Worm (Caenorhabditis elegans): Measurements from ENCODE around the gene Y94H6A.3.

Gene Y94H6A.3

ce11 chrIV:2664901-2665201 lies 11.5 kb upstream of the Y94H6A.3 start:
- no peak for TF ChIP-seq hlh-13 (GFP tag; optimal IDR thresholded peaks at IDR 0.05)
- TF ChIP-seq sdc-2 (tag; optimal IDR thresholded peaks at IDR 0.05), result no peak
- TF ChIP-seq zip-5 (tag; optimal IDR thresholded peaks at IDR 0.05), result no peak
- TF ChIP-seq eyg-1 (tag; optimal IDR thresholded peaks at IDR 0.05), result no peak
- no peak for TF ChIP-seq ceh-48 (tag; optimal IDR thresholded peaks at IDR 0.05)
- TF ChIP-seq pros-1 (tag; optimal IDR thresholded peaks at IDR 0.05), result no peak
- TF ChIP-seq ceh-18 (tag; optimal IDR thresholded peaks at IDR 0.05), result no peak
- no peak for TF ChIP-seq ahr-1 (tag; optimal IDR thresholded peaks at IDR 0.05)
- TF ChIP-seq dve-1 (tag; optimal IDR thresholded peaks at IDR 0.05), result no peak
- no peak for TF ChIP-seq npax-4 (tag; optimal IDR thresholded peaks at IDR 0.05)
- no peak for TF ChIP-seq K09A11.1 (tag; optimal IDR thresholded peaks at IDR 0.05; ENCODE audit: insufficient read depth)
- TF ChIP-seq ets-4 (tag; optimal IDR thresholded peaks at IDR 0.05), result no peak

- TF ChIP-seq pha-4 (tag; optimal IDR thresholded peaks at IDR 0.05) (no peak), elt-4 (tag; optimal IDR thresholded peaks at IDR 0.05) (no peak), fax-1 (tag; optimal IDR thresholded peaks at IDR 0.05) (no peak), hlh-8 (tag; optimal IDR thresholded peaks at IDR 0.05) (peak; percentile 12), ceh-30 (tag; optimal IDR thresholded peaks at IDR 0.05) (peak; percentile 14), ceh-18 (tag; optimal IDR thresholded peaks at IDR 0.05) (peak; percentile 64), ceh-34 (tag; optimal IDR thresholded peaks at IDR 0.05) (peak; percentile 27), rnt-1 (tag; optimal IDR thresholded peaks at IDR 0.05) (peak; percentile 63), dmd-4 (tag; optimal IDR thresholded peaks at IDR 0.05; ENCODE audit: borderline replicate concordance) (no peak), unc-55 (GFP tag; optimal IDR thresholded peaks at IDR 0.05) (peak; percentile 32), ref-2 (tag; optimal IDR thresholded peaks at IDR 0.05) (peak; percentile 14), pat-9 (tag; optimal IDR thresholded peaks at IDR 0.05) (peak; percentile 13), C08G9.2 (tag; optimal IDR thresholded peaks at IDR 0.05) (no peak)
These were observed 10.8 kb upstream of the Y94H6A.3 start for ce11 chrIV:2665388-2665978.

DNA sequence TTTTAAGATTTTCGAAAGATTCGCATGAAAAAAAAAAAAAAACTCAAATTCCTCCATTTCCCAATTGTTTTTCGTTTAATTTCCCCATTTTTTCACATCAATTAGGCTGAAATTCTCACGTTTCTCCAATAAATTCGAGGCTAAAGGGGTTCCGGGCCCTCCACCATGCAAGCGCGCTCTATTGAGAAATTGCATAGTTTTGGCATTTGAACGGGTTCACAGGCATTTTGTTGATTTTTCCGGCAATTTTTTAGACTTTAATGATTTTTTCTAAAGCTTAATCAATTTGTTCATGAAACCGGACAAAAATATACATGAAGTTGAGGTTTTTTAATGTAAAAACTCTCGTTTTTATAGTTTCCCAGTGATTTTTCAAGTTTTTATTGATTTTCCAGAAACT lies 10.2 kb upstream of the Y94H6A.3 start:
- TF ChIP-seq mec-3 (tag; optimal IDR thresholded peaks at IDR 0.05; ENCODE audit: borderline replicate concordance), result no peak
- TF ChIP-seq pax-1 (tag; optimal IDR thresholded peaks at IDR 0.05), result no peak
- no peak for TF ChIP-seq fkh-10 (GFP tag; optimal IDR thresholded peaks at IDR 0.05)
- no peak for TF ChIP-seq lim-6 (tag; optimal IDR thresholded peaks at IDR 0.05)
- no peak for TF ChIP-seq unc-3 (GFP tag; conservative IDR thresholded peaks at IDR 0.05)
- no peak for TF ChIP-seq unc-3 (tag; optimal IDR thresholded peaks at IDR 0.05)
- no peak for TF ChIP-seq ceh-14 (tag; optimal IDR thresholded peaks at IDR 0.05)
- TF ChIP-seq ceh-6 (GFP tag; optimal IDR thresholded peaks at IDR 0.05), result no peak

DNA sequence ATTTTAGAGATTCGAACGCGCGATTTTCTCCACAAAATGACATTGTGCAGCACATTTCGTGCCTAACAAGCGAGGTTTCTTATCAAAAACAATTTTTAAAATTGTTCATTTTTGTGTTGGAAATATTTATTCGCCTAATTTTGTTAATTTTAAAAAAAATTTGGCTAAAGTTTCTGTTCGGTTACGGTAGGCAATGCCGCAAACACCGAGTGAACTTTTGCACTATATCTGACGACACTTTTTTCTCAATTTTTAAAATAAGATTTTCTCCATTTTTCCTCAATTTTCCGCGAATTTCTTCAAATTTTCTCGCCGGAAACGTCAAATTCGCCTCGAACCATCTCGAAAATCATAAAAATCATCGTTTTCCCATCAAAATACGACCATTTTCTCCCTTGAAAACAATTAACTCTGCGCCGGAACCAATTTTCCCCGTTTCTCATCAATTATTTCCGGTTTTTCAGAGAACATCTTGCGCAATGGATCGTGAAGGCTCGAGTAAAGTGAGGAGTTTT lies 9.7 kb upstream of the Y94H6A.3 start, which contains the start of gene Y69A2AR.1:
Gene Y69A2AR.1, plus strand, starts transcription at position 465 of the 515 bp plus-strand sequence.
- no peak for TF ChIP-seq ceh-18 (tag; optimal IDR thresholded peaks at IDR 0.05)
- no peak for TF ChIP-seq tbx-7 (tag; optimal IDR thresholded peaks at IDR 0.05)
- TF ChIP-seq ceh-9 (tag; optimal IDR thresholded peaks at IDR 0.05), result no peak
- no peak for TF ChIP-seq ceh-6 (GFP tag; optimal IDR thresholded peaks at IDR 0.05)
- no peak for TF ChIP-seq nfya-1 (tag; optimal IDR thresholded peaks at IDR 0.05)
- no peak for TF ChIP-seq hlh-13 (GFP tag; optimal IDR thresholded peaks at IDR 0.05)
- TF ChIP-seq K09A11.1 (tag; optimal IDR thresholded peaks at IDR 0.05; ENCODE audit: insufficient read depth), result no peak
- TF ChIP-seq eyg-1 (tag; optimal IDR thresholded peaks at IDR 0.05), result no peak
- no peak for TF ChIP-seq sdc-2 (tag; optimal IDR thresholded peaks at IDR 0.05)
- no peak for TF ChIP-seq npax-4 (tag; optimal IDR thresholded peaks at IDR 0.05)
- TF ChIP-seq C08G9.2 (tag; optimal IDR thresholded peaks at IDR 0.05), result no peak
- TF ChIP-seq odd-2 (tag; optimal IDR thresholded peaks at IDR 0.05), result no peak
- no peak for TF ChIP-seq ceh-31 (tag; optimal IDR thresholded peaks at IDR 0.05)
- TF ChIP-seq unc-3 (GFP tag; conservative IDR thresholded peaks at IDR 0.05), result no peak
- no peak for TF ChIP-seq unc-3 (tag; optimal IDR thresholded peaks at IDR 0.05)
- TF ChIP-seq ceh-45 (GFP tag; IDR thresholded peaks at IDR 0.05), result no peak
- no peak for TF ChIP-seq che-1 (tag; optimal IDR thresholded peaks at IDR 0.05)
- no peak for TF ChIP-seq nhr-232 (tag; optimal IDR thresholded peaks at IDR 0.05)
- TF ChIP-seq ztf-16 (tag; optimal IDR thresholded peaks at IDR 0.05), result no peak
- no peak for TF ChIP-seq unc-42 (tag; optimal IDR thresholded peaks at IDR 0.05)
- no peak for TF ChIP-seq elt-2 (tag; optimal IDR thresholded peaks at IDR 0.05)
